Fruit fly (Drosophila melanogaster): ENCODE data around the gene ppk27.

Gene ppk27

dm6 chr3L:3788790-3789421, 33.9 kb upstream of the ppk27 start (continued):
- no peak for TF ChIP-seq CG10959 (GFP tag; IDR thresholded peaks at IDR 0.05)
- TF ChIP-seq disco-r (GFP tag; optimal IDR thresholded peaks at IDR 0.05): no peak
- TF ChIP-seq CG9876 (GFP tag; optimal IDR thresholded peaks at IDR 0.05): no peak
- peak; percentile 66 for TF ChIP-seq CG17568 (GFP tag; optimal IDR thresholded peaks at IDR 0.05)
- TF ChIP-seq Oli (tag; optimal IDR thresholded peaks at IDR 0.05): no peak
- 0 out of 2 replicates have a peak, but pooled peaks have one; percentile 4 for TF ChIP-seq sob (GFP tag; IDR thresholded peaks at IDR 0.05)
- TF ChIP-seq ewg (GFP tag; optimal IDR thresholded peaks at IDR 0.05): peak; percentile 92
- TF ChIP-seq z (GFP tag; IDR thresholded peaks at IDR 0.05): no peak
- TF ChIP-seq Aef1 (GFP tag; IDR thresholded peaks at IDR 0.05): no peak
- TF ChIP-seq chif (GFP tag; optimal IDR thresholded peaks at IDR 0.05): no peak
- TF ChIP-seq CG32772 (GFP tag; IDR thresholded peaks at IDR 0.05): no peak
- TF ChIP-seq Pdp1 (GFP tag; optimal IDR thresholded peaks at IDR 0.05): no peak
- TF ChIP-seq CG12104 (GFP tag; optimal IDR thresholded peaks at IDR 0.05): no peak
- TF ChIP-seq BtbVII (GFP tag; optimal IDR thresholded peaks at IDR 0.05): peak; percentile 36
- no peak for TF ChIP-seq slp2 (GFP tag; optimal IDR thresholded peaks at IDR 0.05)
- TF ChIP-seq CG18619 (GFP tag; optimal IDR thresholded peaks at IDR 0.05): no peak
- TF ChIP-seq CG2202 (tag; optimal IDR thresholded peaks at IDR 0.05): no peak
- TF ChIP-seq kni (GFP tag; optimal IDR thresholded peaks at IDR 0.05): no peak
- no peak for TF ChIP-seq hkb (optimal IDR thresholded peaks at IDR 0.05)
- TF ChIP-seq hkb (GFP tag; IDR thresholded peaks at IDR 0.05): 0 out of 2 replicates have a peak, but pooled peaks have one; percentile 14
- TF ChIP-seq mld (GFP tag; IDR thresholded peaks at IDR 0.05; ENCODE audit: partially characterized antibody): no peak
- TF ChIP-seq CG12299 (tag; optimal IDR thresholded peaks at IDR 0.05): no peak
- peak; percentile 52; the same call in 2 of the 3 replicates for TF ChIP-seq H15 (GFP tag; IDR thresholded peaks at IDR 0.05)
- peak; percentile 34 for TF ChIP-seq E2f2 (GFP tag; IDR thresholded peaks at IDR 0.05)
- TF ChIP-seq CG7745 (tag; optimal IDR thresholded peaks at IDR 0.05): no peak
- no peak for TF ChIP-seq Mad (GFP tag; optimal IDR thresholded peaks at IDR 0.05)
- peak; percentile 99 for TF ChIP-seq cad (GFP tag; optimal IDR thresholded peaks at IDR 0.05)
- peak; percentile 45 for TF ChIP-seq CG10543 (GFP tag; optimal IDR thresholded peaks at IDR 0.05)
- peak; percentile 36; the same call in 1 of the 3 replicates for TF ChIP-seq vnd (GFP tag; IDR thresholded peaks at IDR 0.05; ENCODE audit: partially characterized antibody)
- no peak for TF ChIP-seq nom (GFP tag; optimal IDR thresholded peaks at IDR 0.05)
- TF ChIP-seq CG14860 (GFP tag; IDR thresholded peaks at IDR 0.05; ENCODE audit: partially characterized antibody): peak; percentile 45; the same call in 1 of the 3 replicates
- no peak for TF ChIP-seq gfzf (GFP tag; optimal IDR thresholded peaks at IDR 0.05)
- no peak for TF ChIP-seq jigr1 (GFP tag; IDR thresholded peaks at IDR 0.05)
- TF ChIP-seq prd (optimal IDR thresholded peaks at IDR 0.05): no peak
- TF ChIP-seq prd (GFP tag; IDR thresholded peaks at IDR 0.05): no peak; the same call in 2 of the 3 replicates
- TF ChIP-seq pzg (GFP tag; optimal IDR thresholded peaks at IDR 0.05): no peak
- TF ChIP-seq CG9932 (GFP tag; IDR thresholded peaks at IDR 0.05): no peak
- no peak for TF ChIP-seq ftz-f1 (GFP tag; optimal IDR thresholded peaks at IDR 0.05)
- TF ChIP-seq pita (GFP tag; optimal IDR thresholded peaks at IDR 0.05): no peak
- TF ChIP-seq Bteb2 (GFP tag; optimal IDR thresholded peaks at IDR 0.05): no peak
- no peak for TF ChIP-seq CG18764 (GFP tag; optimal IDR thresholded peaks at IDR 0.05)
- TF ChIP-seq Usf (GFP tag; optimal IDR thresholded peaks at IDR 0.05): no peak
- TF ChIP-seq CG17385 (GFP tag; optimal IDR thresholded peaks at IDR 0.05): peak; percentile 35
- no peak for TF ChIP-seq MESR4 (GFP tag; optimal IDR thresholded peaks at IDR 0.05)
- TF ChIP-seq CG7963 (GFP tag; IDR thresholded peaks at IDR 0.05; ENCODE audit: partially characterized antibody): peak; percentile 26; the same call in 1 of the 3 replicates
- TF ChIP-seq chm (GFP tag; IDR thresholded peaks at IDR 0.05): no peak
- TF ChIP-seq row (GFP tag; IDR thresholded peaks at IDR 0.05): peak; percentile 38; the same call in 2 of the 3 replicates
- TF ChIP-seq eve (GFP tag; optimal IDR thresholded peaks at IDR 0.05): no peak
- peak; percentile 70 for TF ChIP-seq CG6791 (GFP tag; IDR thresholded peaks at IDR 0.05; ENCODE audit: partially characterized antibody)
- no peak for TF ChIP-seq gro (GFP tag; optimal IDR thresholded peaks at IDR 0.05)
